Worm (Caenorhabditis elegans): ENCODE results near the gene vha-8.

The vha-8 gene

DNA sequence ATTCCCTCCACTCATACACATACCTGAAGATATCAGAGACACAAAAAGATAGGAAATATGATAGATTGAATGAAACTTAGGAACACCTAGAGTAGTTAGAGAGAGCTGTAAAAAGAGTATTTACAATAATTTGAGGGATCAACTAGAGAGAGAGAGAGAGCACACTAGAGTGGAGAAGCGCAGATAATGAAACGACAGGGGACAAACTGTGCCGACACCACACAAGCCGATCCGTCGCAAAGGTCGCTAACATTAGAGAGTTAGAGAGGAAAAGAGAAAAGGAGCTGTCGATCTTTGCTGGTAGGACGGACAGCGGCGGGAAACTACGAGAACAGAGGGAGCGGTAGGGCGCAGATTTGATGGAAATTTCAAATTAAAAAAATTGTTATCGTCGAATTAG lies 5.7 kb upstream of the vha-8 start, which contains the start of gene dyci-1 (continued):
- TF ChIP-seq K11D2.4 (GFP tag; IDR thresholded peaks at IDR 0.05): no peak
- 0 out of 2 replicates have a peak, but pooled peaks have one; percentile 18 for TF ChIP-seq madf-6 (GFP tag; IDR thresholded peaks at IDR 0.05)
- TF ChIP-seq lin-26 (GFP tag; IDR thresholded peaks at IDR 0.05): no peak
- no peak for TF ChIP-seq Y53F4B.3 (GFP tag; IDR thresholded peaks at IDR 0.05)
- no peak for TF ChIP-seq F49E8.2 (tag; optimal IDR thresholded peaks at IDR 0.05; ENCODE audit: insufficient read depth)
- no peak for TF ChIP-seq die-1 (tag; optimal IDR thresholded peaks at IDR 0.05)
- no peak for TF ChIP-seq K12H6.12 (tag; optimal IDR thresholded peaks at IDR 0.05)

DNA sequence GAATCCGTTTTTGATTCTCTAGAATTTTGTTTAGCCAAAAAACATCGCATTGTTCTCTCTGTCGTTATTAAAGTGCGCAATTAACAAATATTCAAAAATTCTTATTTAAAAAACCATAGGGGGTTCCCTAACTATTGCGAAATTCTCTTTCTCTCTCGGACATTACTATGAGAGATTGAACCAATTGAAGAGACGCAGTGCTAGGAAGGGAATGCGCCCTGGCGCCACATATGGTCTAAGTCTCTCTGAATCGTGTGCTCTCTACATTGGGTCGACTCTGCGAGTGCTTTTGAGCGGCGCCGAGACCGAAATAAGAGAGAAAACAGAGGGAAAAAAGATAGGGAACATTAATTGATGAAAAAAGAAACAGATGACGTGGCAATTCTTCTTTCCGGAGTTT lies 5.0 kb upstream of the vha-8 start:
- TF ChIP-seq athp-1 (tag; optimal IDR thresholded peaks at IDR 0.05) (no peak), ceh-27 (GFP tag; optimal IDR thresholded peaks at IDR 0.05) (peak; percentile 15), pbrm-1 (GFP tag; IDR thresholded peaks at IDR 0.05) (peak; percentile 65), chd-7 (tag; optimal IDR thresholded peaks at IDR 0.05) (peak; percentile 38), madf-10 (tag; optimal IDR thresholded peaks at IDR 0.05) (peak; percentile 17), ekl-4 (GFP tag; IDR thresholded peaks at IDR 0.05) (no peak), attf-5 (GFP tag; optimal IDR thresholded peaks at IDR 0.05) (peak; percentile 88), lin-40 (tag; optimal IDR thresholded peaks at IDR 0.05) (peak; percentile 63), B0336.3 (GFP tag; IDR thresholded peaks at IDR 0.05) (peak; percentile 17; the same call in 1 of the 2 replicates), K11D2.4 (GFP tag; IDR thresholded peaks at IDR 0.05) (peak; percentile 21; the same call in 1 of the 2 replicates), Y53G8AR.9 (GFP tag; conservative IDR thresholded peaks at IDR 0.05) (0 out of 2 replicates have a peak, but pooled peaks have one; percentile 40), ZK185.1 (tag; optimal IDR thresholded peaks at IDR 0.05; ENCODE audit: poor library complexity, severe bottlenecking) (peak; percentile 21), snpc-4 (GFP tag; optimal IDR thresholded peaks at IDR 0.05) (no peak), snpc-4 (tag; optimal IDR thresholded peaks at IDR 0.05) (peak in 3 of 4 experiments; percentile 27 to 35 (median 30)), nhr-90 (tag; optimal IDR thresholded peaks at IDR 0.05) (no peak), hmg-1.2 (GFP tag; IDR thresholded peaks at IDR 0.05) (peak; percentile 96), cebp-1 (GFP tag; IDR thresholded peaks at IDR 0.05) (peak; percentile 98), cebp-1 (tag; optimal IDR thresholded peaks at IDR 0.05) (peak; percentile 99), cebp-2 (GFP tag; IDR thresholded peaks at IDR 0.05) (0 out of 2 replicates have a peak, but pooled peaks have one; percentile 57), tbp1 (GFP tag; optimal IDR thresholded peaks at IDR 0.05) (peak; percentile 39), snpc-1.1 (tag; optimal IDR thresholded peaks at IDR 0.05; ENCODE audit: insufficient read depth) (no peak), Y67H2A.10 (GFP tag; conservative IDR thresholded peaks at IDR 0.05) (no peak), nfyb-1 (GFP tag; IDR thresholded peaks at IDR 0.05) (0 out of 2 replicates have a peak, but pooled peaks have one; percentile 35), mcd-1 (GFP tag; IDR thresholded peaks at IDR 0.05) (peak; percentile 64), K12H6.12 (tag; optimal IDR thresholded peaks at IDR 0.05) (peak; percentile 57), dox-1 (GFP tag; IDR thresholded peaks at IDR 0.05) (peak; percentile 81), pha-4 (tag; optimal IDR thresholded peaks at IDR 0.05) (peak; percentile 38), lin-54 (GFP tag; optimal IDR thresholded peaks at IDR 0.05) (peak; percentile 44), lin-35 (GFP tag; optimal IDR thresholded peaks at IDR 0.05) (peak in 1 of 3 experiments; percentile 80), nhr-80 (tag; optimal IDR thresholded peaks at IDR 0.05) (peak; percentile 46), ztf-28 (GFP tag; IDR thresholded peaks at IDR 0.05) (no peak), ceh-40 (GFP tag; IDR thresholded peaks at IDR 0.05) (no peak), repo-1 (tag; optimal IDR thresholded peaks at IDR 0.05) (peak; percentile 42), Y56A3A.18 (GFP tag; IDR thresholded peaks at IDR 0.05) (peak; percentile 45; the same call in 1 of the 2 replicates), let-607 (tag; optimal IDR thresholded peaks at IDR 0.05) (peak; percentile 33 to 70), bed-1 (GFP tag; IDR thresholded peaks at IDR 0.05) (no peak)

All from whole organism, young adult.